Fruit fly (Drosophila melanogaster) whole organism, wandering third instar larva: ENCODE data around the gene Lk.

ENCODE experiments used
- Abd-B ChIP-seq: fragments of >200 bp; optimal IDR thresholded peaks from 2 replicates; lab custom pipeline; 2017; ENCODE audit warnings: missing biosample characterization, missing genetic modification characterization
- CG32264 ChIP-seq: fragments of 200-800 bp; sonication (Bioruptor generic); optimal IDR thresholded peaks from 2 replicates; lab custom pipeline; 2016; ENCODE audit warnings: missing biosample characterization, missing genetic modification characterization
- CG9705 ChIP-seq: fragments of 200-800 bp; sonication (Bioruptor generic); optimal IDR thresholded peaks from 2 replicates; lab custom pipeline; 2018; ENCODE audit warnings: missing biosample characterization, mild to moderate bottlenecking, missing genetic modification characterization
- Dfd ChIP-seq: fragments of >200 bp; optimal IDR thresholded peaks from 2 replicates; lab custom pipeline; 2017; ENCODE audit warnings: missing biosample characterization, missing genetic modification characterization
- Dif ChIP-seq: fragments of 200-275, 200-300 bp; sonication (Bioruptor generic); optimal IDR thresholded peaks from 2 replicates; lab custom pipeline; 2018; ENCODE audit warnings: missing biosample characterization, missing genetic modification characterization; ENCODE audit not compliant: partially characterized antibody
- GATAd ChIP-seq: sonication (Bioruptor generic); optimal IDR thresholded peaks from 2 replicates; lab custom pipeline; 2016; ENCODE audit warnings: missing biosample characterization, missing genetic modification characterization
- HLH106 ChIP-seq: fragments of 200-800 bp; optimal IDR thresholded peaks from 3 replicates; lab custom pipeline; 2019; ENCODE audit warnings: missing biosample characterization, mild to moderate bottlenecking, missing genetic modification characterization, moderate library complexity
- Hnf4 ChIP-seq: fragments of 200-800 bp; sonication (Bioruptor generic); optimal IDR thresholded peaks from 2 replicates; lab custom pipeline; 2016; ENCODE audit warnings: missing biosample characterization, mild to moderate bottlenecking, missing genetic modification characterization
- Hr78 ChIP-seq: fragments of >200 bp; optimal IDR thresholded peaks from 2 replicates; lab custom pipeline; 2017; ENCODE audit warnings: missing biosample characterization, missing genetic modification characterization
- Hr83 ChIP-seq: fragments of 200-300 bp; sonication (Bioruptor generic); optimal IDR thresholded peaks from 2 replicates; lab custom pipeline; 2016; ENCODE audit warnings: missing biosample characterization, mild to moderate bottlenecking, missing genetic modification characterization, moderate library complexity; ENCODE audit not compliant: poor library complexity, severe bottlenecking
- Mio ChIP-seq: sonication (Bioruptor generic); optimal IDR thresholded peaks from 2 replicates; lab custom pipeline; 2016; ENCODE audit warnings: missing biosample characterization, missing genetic modification characterization
- Myc ChIP-seq: fragments of >200 bp; optimal IDR thresholded peaks from 2 replicates; lab custom pipeline; 2017
- N ChIP-seq: fragments of >200 bp; optimal IDR thresholded peaks from 2 replicates; lab custom pipeline; 2018; ENCODE audit warnings: missing biosample characterization, missing external identifiers, missing genetic modification characterization
- OdsH ChIP-seq: fragments of 200-800 bp; sonication (Bioruptor generic); optimal IDR thresholded peaks from 2 replicates; lab custom pipeline; 2016; ENCODE audit warnings: missing biosample characterization, mild to moderate bottlenecking, missing genetic modification characterization
- Rel ChIP-seq, 2 experiments: fragments of 200-800 bp; sonication (Bioruptor generic) in 1 of 2; optimal IDR thresholded peaks; 2 replicates in 1 of 2; 3 replicates in 1 of 2; lab custom pipeline; 2016 to 2019; ENCODE audit warnings: mild to moderate bottlenecking in 2 of 2, missing biosample characterization in 2 of 2, missing genetic modification characterization in 2 of 2, moderate library complexity in 1 of 2
- Sp1 ChIP-seq: fragments of 200-800 bp; sonication (Bioruptor generic); optimal IDR thresholded peaks from 3 replicates; lab custom pipeline; 2019; ENCODE audit warnings: missing biosample characterization, mild to moderate bottlenecking, missing genetic modification characterization, moderate library complexity
- Vsx2 ChIP-seq: fragments of 200-300, 225-300 bp; sonication (Bioruptor generic); optimal IDR thresholded peaks from 2 replicates; lab custom pipeline; 2018; ENCODE audit warnings: missing biosample characterization, missing genetic modification characterization; ENCODE audit not compliant: partially characterized antibody
- br ChIP-seq: fragments of 200-800 bp; sonication (Bioruptor generic); optimal IDR thresholded peaks from 2 replicates; lab custom pipeline; 2016; ENCODE audit warnings: missing biosample characterization, missing genetic modification characterization
- dl ChIP-seq, 2 experiments: fragments of 175-275, 200-275 bp in 1 of 2; fragments of 200-275 bp in 1 of 2; sonication (Bioruptor generic); optimal IDR thresholded peaks; lab custom pipeline; 2018; ENCODE audit warnings: mild to moderate bottlenecking in 2 of 2, missing biosample characterization in 2 of 2, missing genetic modification characterization in 2 of 2, moderate library complexity in 2 of 2; ENCODE audit not compliant: partially characterized antibody in 2 of 2, insufficient read depth in 1 of 2
- dmrt93B ChIP-seq: fragments of 200-800 bp; sonication (Bioruptor generic); optimal IDR thresholded peaks from 2 replicates; lab custom pipeline; 2018; ENCODE audit warnings: missing biosample characterization, mild to moderate bottlenecking, missing genetic modification characterization
- dsf ChIP-seq: sonication (Bioruptor generic); optimal IDR thresholded peaks from 2 replicates; lab custom pipeline; 2016; ENCODE audit warnings: missing biosample characterization, missing genetic modification characterization, borderline replicate concordance
- ey ChIP-seq: fragments of 200-800 bp; sonication (Bioruptor generic); optimal IDR thresholded peaks from 2 replicates; lab custom pipeline; 2016; ENCODE audit warnings: missing biosample characterization, missing genetic modification characterization
- fru ChIP-seq: fragments of 200-800 bp; sonication (Bioruptor generic); optimal IDR thresholded peaks from 3 replicates; lab custom pipeline; 2016; ENCODE audit warnings: missing biosample characterization, mild to moderate bottlenecking, missing genetic modification characterization
- h ChIP-seq: fragments of 200-800 bp; sonication (Bioruptor generic); optimal IDR thresholded peaks from 3 replicates; lab custom pipeline; 2016; ENCODE audit warnings: missing biosample characterization, mild to moderate bottlenecking, missing genetic modification characterization
- jim ChIP-seq: fragments of 175-275, 200-325 bp; sonication (Bioruptor generic); optimal IDR thresholded peaks from 2 replicates; lab custom pipeline; 2016; ENCODE audit warnings: missing biosample characterization, mild to moderate bottlenecking, missing genetic modification characterization
- lola ChIP-seq: fragments of >200 bp; optimal IDR thresholded peaks from 2 replicates; lab custom pipeline; 2017; ENCODE audit warnings: missing biosample characterization, missing genetic modification characterization
- pan ChIP-seq: fragments of >200 bp; optimal IDR thresholded peaks from 2 replicates; lab custom pipeline; 2017
- psq ChIP-seq: fragments of 200-800 bp; sonication (Bioruptor generic); optimal IDR thresholded peaks from 3 replicates; lab custom pipeline; 2017; ENCODE audit warnings: missing biosample characterization, mild to moderate bottlenecking, missing genetic modification characterization, moderate library complexity
- rgr ChIP-seq: fragments of 200-800 bp; sonication (Bioruptor generic); optimal IDR thresholded peaks from 3 replicates; lab custom pipeline; 2016; ENCODE audit warnings: missing biosample characterization, mild to moderate bottlenecking, missing genetic modification characterization
- tai ChIP-seq: sonication (Bioruptor generic); optimal IDR thresholded peaks from 2 replicates; lab custom pipeline; 2016; ENCODE audit warnings: missing biosample characterization, missing genetic modification characterization
- usp ChIP-seq: fragments of >200 bp; optimal IDR thresholded peaks from 2 replicates; lab custom pipeline; 2017; ENCODE audit warnings: missing biosample characterization, missing genetic modification characterization
- woc ChIP-seq: sonication (Bioruptor generic); optimal IDR thresholded peaks from 2 replicates; lab custom pipeline; 2016; ENCODE audit warnings: missing biosample characterization, mild to moderate bottlenecking, missing genetic modification characterization

Lk gene

dm6 chr3L:14560664-14561063, at the start of gene Lk:
Gene Lk, minus strand, starts transcription at chr3L:14560764.
- TF ChIP-seq dsf (GFP tag; lab: Kevin White, UChicago) (no peak), br (GFP tag; lab: Kevin White, UChicago) (no peak), CG32264 (GFP tag; lab: Kevin White, UChicago) (no peak), HLH106 (no peak), Abd-B (GFP tag; lab: Kevin White, UChicago) (no peak)

dm6 chr3L:14609138-14609729, 48.7 kb upstream of the Lk start:
- TF ChIP-seq Dfd (GFP tag; lab: Kevin White, UChicago) (no peak), br (GFP tag; lab: Kevin White, UChicago) (no peak), Vsx2 (no peak), Hnf4 (GFP tag; lab: Kevin White, UChicago) (no peak), GATAd (no peak), Mio (GFP tag; lab: Kevin White, UChicago) (no peak)

dm6 chr3L:14607620-14608019, 47.1 kb upstream of the Lk start:
- TF ChIP-seq Hr78 (GFP tag; lab: Kevin White, UChicago) (no peak), br (GFP tag; lab: Kevin White, UChicago) (no peak), HLH106 (no peak), OdsH (GFP tag; lab: Kevin White, UChicago) (no peak), ey (GFP tag; lab: Kevin White, UChicago) (no peak), Hnf4 (GFP tag; lab: Kevin White, UChicago) (no peak), Hr83 (no peak), CG9705 (GFP tag; lab: Kevin White, UChicago) (no peak), psq (no peak), Dif (no peak), CG32264 (GFP tag; lab: Kevin White, UChicago) (no peak), tai (GFP tag; lab: Kevin White, UChicago) (peak; percentile 37), lola (GFP tag; lab: Kevin White, UChicago) (no peak), Myc (lab: Kevin White, UChicago) (peak; percentile 70)
- TF ChIP-seq, all 38 proteins: peak for 2

dm6 chr3L:14605291-14605690, 44.7 kb upstream of the Lk start:
- no peak for TF ChIP-seq woc (GFP tag; lab: Kevin White, UChicago)
- TF ChIP-seq br (GFP tag; lab: Kevin White, UChicago): no peak
- no peak for TF ChIP-seq psq
- TF ChIP-seq jim (GFP tag; lab: Kevin White, UChicago): no peak
- no peak for TF ChIP-seq Abd-B (GFP tag; lab: Kevin White, UChicago)
- no peak for TF ChIP-seq Hr83
- TF ChIP-seq lola (GFP tag; lab: Kevin White, UChicago): no peak
- TF ChIP-seq CG32264 (GFP tag; lab: Kevin White, UChicago): no peak
- no peak for TF ChIP-seq rgr (GFP tag; lab: Kevin White, UChicago)
- TF ChIP-seq dmrt93B (GFP tag; lab: Kevin White, UChicago): no peak
- no peak for TF ChIP-seq N
- no peak for TF ChIP-seq h
- TF ChIP-seq Hnf4 (GFP tag; lab: Kevin White, UChicago): no peak
- TF ChIP-seq Myc (lab: Kevin White, UChicago): no peak
- TF ChIP-seq Rel (GFP tag; optimal IDR thresholded peaks at IDR 0.05; lab: Kevin White, UChicago): no peak
- TF ChIP-seq Rel (tag; optimal IDR thresholded peaks at IDR 0.05; lab: Kevin White, UChicago): no peak
- no peak for TF ChIP-seq fru (GFP tag; lab: Kevin White, UChicago)
- TF ChIP-seq CG9705 (GFP tag; lab: Kevin White, UChicago): no peak
- no peak for TF ChIP-seq Sp1 (GFP tag; lab: Kevin White, UChicago)

- no peak for TF ChIP-seq Myc (lab: Kevin White, UChicago)
- no peak for TF ChIP-seq dl (GFP tag; optimal IDR thresholded peaks at IDR 0.05; lab: Kevin White, UChicago; ENCODE audit: insufficient read depth in 1 of 2, partially characterized antibody in 2 of 2)
- no peak for TF ChIP-seq usp (GFP tag; lab: Kevin White, UChicago)
- TF ChIP-seq CG32264 (GFP tag; lab: Kevin White, UChicago): no peak
- no peak for TF ChIP-seq tai (GFP tag; lab: Kevin White, UChicago)
- no peak for TF ChIP-seq GATAd
- TF ChIP-seq pan (lab: Kevin White, UChicago): no peak
- no peak for TF ChIP-seq CG9705 (GFP tag; lab: Kevin White, UChicago)
- no peak for TF ChIP-seq woc (GFP tag; lab: Kevin White, UChicago)
Observed at dm6 chr3L:14603160-14603559, 42.6 kb upstream of the Lk start.
